Worm (Caenorhabditis elegans) whole organism, young adult: ENCODE measurements around the gene gbf-1.

Experiments
- B0035.1 ChIP-seq: sonication (generic microtip); optimal IDR thresholded peaks from 2 replicates; lab custom pipeline; 2016; ENCODE audit warnings: missing genetic modification characterization, mild to moderate bottlenecking, missing compliant biosample characterization, missing genotype, missing genetic modification reagents
- C17E4.6 ChIP-seq: fragments of 200-800 bp; sonication (Bioruptor generic); IDR thresholded peaks from 2 replicates; pipeline ENCODE4 v1.3.6; 2022; ENCODE audit warnings: missing genetic modification reagents, missing genetic modification characterization, missing compliant biosample characterization
- F22D6.2 ChIP-seq: sonication (generic microtip); optimal IDR thresholded peaks from 2 replicates; lab custom pipeline; 2016; ENCODE audit warnings: mild to moderate bottlenecking, missing genetic modification characterization, missing compliant biosample characterization
- F33H1.4 ChIP-seq: fragments of 200-800 bp; sonication (Bioruptor generic); IDR thresholded peaks from 2 replicates; pipeline ENCODE4 v1.3.6; 2022; ENCODE audit warnings: missing genetic modification reagents, missing genetic modification characterization, missing compliant biosample characterization
- F37B4.10 ChIP-seq: fragments of 200-800 bp; sonication (Bioruptor generic); IDR thresholded peaks from 2 replicates; pipeline ENCODE4 v1.3.6; 2022; ENCODE audit warnings: missing genetic modification characterization, missing compliant biosample characterization
- F49E8.2 ChIP-seq: sonication (generic microtip); optimal IDR thresholded peaks from 3 replicates; lab custom pipeline; 2017; ENCODE audit warnings: missing genetic modification characterization, mild to moderate bottlenecking, missing compliant biosample characterization, antibody characterized with exemption, moderate library complexity; ENCODE audit not compliant: insufficient read depth
- T26A5.8 ChIP-seq: sonication (generic microtip); optimal IDR thresholded peaks from 2 replicates; lab custom pipeline; 2016; ENCODE audit warnings: missing genetic modification characterization, missing compliant biosample characterization
- Y56A3A.18 ChIP-seq: fragments of 200-800 bp; sonication (Bioruptor generic); IDR thresholded peaks from 2 replicates; pipeline ENCODE4 v1.3.6; 2022; ENCODE audit warnings: missing genetic modification reagents, missing genetic modification characterization, missing compliant biosample characterization
- Y79H2A.3 ChIP-seq: fragments of 200-800 bp; sonication (Bioruptor generic); conservative IDR thresholded peaks from 2 replicates; pipeline ENCODE4 v1.3.6; 2022; ENCODE audit warnings: missing genetic modification reagents, missing genetic modification characterization, missing compliant biosample characterization
- Y95B8A.8 ChIP-seq: fragments of 200-800 bp; sonication (Bioruptor generic); IDR thresholded peaks from 2 replicates; pipeline ENCODE4 v1.3.6; 2022; ENCODE audit warnings: missing genetic modification reagents, missing genetic modification characterization, missing compliant biosample characterization
- ZK185.1 ChIP-seq: sonication (generic microtip); optimal IDR thresholded peaks from 2 replicates; lab custom pipeline; 2016; ENCODE audit warnings: mild to moderate bottlenecking, missing genetic modification characterization, missing compliant biosample characterization; ENCODE audit not compliant: poor library complexity, severe bottlenecking
- akir-1 ChIP-seq: fragments of 200-800 bp; sonication (Bioruptor generic); optimal IDR thresholded peaks from 2 replicates; lab custom pipeline; 2018; ENCODE audit warnings: mild to moderate bottlenecking, missing genetic modification characterization, moderate library complexity, missing compliant biosample characterization
- aptf-2 ChIP-seq: fragments of 200-800 bp; sonication (Bioruptor generic); conservative IDR thresholded peaks from 2 replicates; pipeline ENCODE4 v1.3.6; 2022; ENCODE audit warnings: missing genetic modification reagents, missing genetic modification characterization, missing compliant biosample characterization
- aptf-3 ChIP-seq: fragments of 200-800 bp; sonication (Bioruptor generic); IDR thresholded peaks from 2 replicates; pipeline ENCODE4 v1.3.6; 2022; ENCODE audit warnings: missing genetic modification characterization, missing compliant biosample characterization
- atf-7 ChIP-seq: sonication (generic microtip); optimal IDR thresholded peaks from 2 replicates; lab custom pipeline; 2017; ENCODE audit warnings: mild to moderate bottlenecking, missing genetic modification characterization, missing compliant biosample characterization
- athp-1 ChIP-seq: sonication (generic microtip); optimal IDR thresholded peaks from 2 replicates; lab custom pipeline; 2017; ENCODE audit warnings: mild to moderate bottlenecking, missing genetic modification characterization, missing compliant biosample characterization
- attf-6 ChIP-seq: fragments of 200-800 bp; sonication (Bioruptor generic); IDR thresholded peaks from 2 replicates; pipeline ENCODE4 v1.3.6; 2022; ENCODE audit warnings: missing genetic modification reagents, missing genetic modification characterization, missing compliant biosample characterization
- ccch-3 ChIP-seq: fragments of 200-800 bp; sonication (Bioruptor generic); optimal IDR thresholded peaks from 2 replicates; lab custom pipeline; 2018; ENCODE audit warnings: mild to moderate bottlenecking, missing genetic modification characterization, missing compliant biosample characterization
- cebp-1 ChIP-seq, 2 experiments: fragments of 200-800 bp in 1 of 2; sonication (Bioruptor generic) in 1 of 2; sonication (generic microtip) in 1 of 2; IDR thresholded peaks in 1 of 2; optimal IDR thresholded peaks in 1 of 2; 2 replicates each; pipeline versions ENCODE4 v1.3.6 to Lab custom; 2017 to 2022; ENCODE audit warnings: missing compliant biosample characterization in 2 of 2, missing genetic modification characterization in 2 of 2, mild to moderate bottlenecking in 1 of 2, missing genetic modification reagents in 1 of 2, moderate library complexity in 1 of 2
- cebp-2 ChIP-seq: fragments of 200-800 bp; sonication (Bioruptor generic); IDR thresholded peaks from 2 replicates; pipeline ENCODE4 v1.3.6; 2022; ENCODE audit warnings: missing genetic modification characterization, missing compliant biosample characterization
- ceh-100 ChIP-seq: fragments of 200-800 bp; sonication (Bioruptor generic); IDR thresholded peaks from 2 replicates; pipeline ENCODE4 v1.3.6; 2022; ENCODE audit warnings: missing genetic modification reagents, missing genetic modification characterization, missing compliant biosample characterization
- ceh-27 ChIP-seq: fragments of 200-800 bp; sonication (Bioruptor generic); optimal IDR thresholded peaks from 2 replicates; lab custom pipeline; 2018; ENCODE audit warnings: mild to moderate bottlenecking, missing genetic modification characterization, moderate library complexity, missing compliant biosample characterization
- ceh-79 ChIP-seq: sonication (generic microtip); optimal IDR thresholded peaks from 2 replicates; lab custom pipeline; 2017; ENCODE audit warnings: mild to moderate bottlenecking, missing genetic modification characterization, missing compliant biosample characterization
- egl-18 ChIP-seq: fragments of 200-800 bp; sonication (Bioruptor generic); IDR thresholded peaks from 2 replicates; pipeline ENCODE4 v1.3.6; 2022; ENCODE audit warnings: missing genetic modification reagents, missing genetic modification characterization, missing compliant biosample characterization
- egrh-3 ChIP-seq: fragments of 200-800 bp; sonication (Bioruptor generic); IDR thresholded peaks from 2 replicates; pipeline ENCODE4 v1.3.6; 2022; ENCODE audit warnings: missing genetic modification reagents, missing genetic modification characterization, missing compliant biosample characterization
- fkh-3 ChIP-seq: sonication (generic microtip); optimal IDR thresholded peaks from 2 replicates; lab custom pipeline; 2016; ENCODE audit warnings: mild to moderate bottlenecking, missing genetic modification characterization, missing compliant biosample characterization
- hlh-26 ChIP-seq: fragments of 200-800 bp; sonication (Bioruptor generic); conservative IDR thresholded peaks from 2 replicates; pipeline ENCODE4 v1.3.6; 2022; ENCODE audit warnings: missing genetic modification reagents, missing genetic modification characterization, missing compliant biosample characterization
- hsf-1 ChIP-seq: fragments of 200-800 bp; sonication (Bioruptor generic); IDR thresholded peaks from 2 replicates; pipeline ENCODE4 v1.3.6; 2022; ENCODE audit warnings: missing genetic modification reagents, missing genetic modification characterization, missing compliant biosample characterization
- let-607 ChIP-seq, 2 experiments: fragments of 200-800 bp in 1 of 2; sonication (Bioruptor generic) in 1 of 2; sonication (generic microtip) in 1 of 2; optimal IDR thresholded peaks; 2 replicates each; lab custom pipeline; 2016 to 2018; ENCODE audit warnings: mild to moderate bottlenecking in 2 of 2, missing compliant biosample characterization in 2 of 2, missing genetic modification characterization in 2 of 2, moderate library complexity in 2 of 2, missing genotype in 1 of 2
- lin-54 ChIP-seq: fragments of 200-800 bp; sonication (Bioruptor generic); optimal IDR thresholded peaks from 2 replicates; lab custom pipeline; 2018; ENCODE audit warnings: mild to moderate bottlenecking, missing genetic modification characterization, missing compliant biosample characterization
- madf-10 ChIP-seq: sonication (generic microtip); optimal IDR thresholded peaks from 2 replicates; lab custom pipeline; 2016; ENCODE audit warnings: mild to moderate bottlenecking, missing genetic modification characterization, missing compliant biosample characterization
- madf-3 ChIP-seq: fragments of 200-800 bp; sonication (Bioruptor generic); IDR thresholded peaks from 2 replicates; pipeline ENCODE4 v1.3.6; 2022; ENCODE audit warnings: missing genetic modification reagents, missing genetic modification characterization, missing compliant biosample characterization
- mcd-1 ChIP-seq: fragments of 200-800 bp; sonication (Bioruptor generic); IDR thresholded peaks from 2 replicates; pipeline ENCODE4 v1.3.6; 2022; ENCODE audit warnings: missing genetic modification reagents, missing genetic modification characterization, missing compliant biosample characterization
- mxl-1 ChIP-seq: sonication (generic microtip); optimal IDR thresholded peaks from 2 replicates; lab custom pipeline; 2016; ENCODE audit warnings: missing genetic modification characterization, missing compliant biosample characterization
- nfya-1 ChIP-seq: sonication (generic microtip); optimal IDR thresholded peaks from 2 replicates; lab custom pipeline; 2017; ENCODE audit warnings: antibody characterized with exemption, missing compliant biosample characterization, missing genetic modification characterization, borderline replicate concordance; ENCODE audit not compliant: insufficient read depth
- nhr-120 ChIP-seq: fragments of 200-800 bp; sonication (Bioruptor generic); IDR thresholded peaks from 2 replicates; pipeline ENCODE4 v1.3.6; 2022; ENCODE audit warnings: missing genetic modification characterization, missing compliant biosample characterization
- nhr-27 ChIP-seq: fragments of 200-800 bp; sonication (Bioruptor generic); optimal IDR thresholded peaks from 2 replicates; lab custom pipeline; 2018; ENCODE audit warnings: mild to moderate bottlenecking, missing genetic modification characterization, moderate library complexity, missing compliant biosample characterization
- nhr-90 ChIP-seq: sonication (generic microtip); optimal IDR thresholded peaks from 2 replicates; lab custom pipeline; 2016; ENCODE audit warnings: missing genotype, mild to moderate bottlenecking, missing genetic modification characterization, missing compliant biosample characterization
- sdz-38 ChIP-seq: sonication (generic microtip); optimal IDR thresholded peaks from 2 replicates; lab custom pipeline; 2016; ENCODE audit warnings: missing genotype, missing genetic modification characterization, missing compliant biosample characterization
- snpc-3.4 ChIP-seq: sonication (generic microtip); optimal IDR thresholded peaks from 2 replicates; lab custom pipeline; 2017; ENCODE audit warnings: missing genetic modification characterization, mild to moderate bottlenecking, missing compliant biosample characterization, antibody characterized with exemption, moderate library complexity, missing genotype, missing genetic modification reagents
- tbp1 ChIP-seq: fragments of 200-800 bp; sonication (Bioruptor generic); optimal IDR thresholded peaks from 2 replicates; lab custom pipeline; 2018; ENCODE audit warnings: mild to moderate bottlenecking, missing genetic modification characterization, missing compliant biosample characterization
- tlf-1 ChIP-seq: fragments of 200-800 bp; sonication (Bioruptor generic); optimal IDR thresholded peaks from 2 replicates; lab custom pipeline; 2018; ENCODE audit warnings: mild to moderate bottlenecking, missing genetic modification characterization, missing compliant biosample characterization
- xnd-1 ChIP-seq: sonication (generic microtip); optimal IDR thresholded peaks from 2 replicates; lab custom pipeline; 2016; ENCODE audit warnings: missing genotype, missing genetic modification reagents, missing genetic modification characterization, missing compliant biosample characterization
- ztf-28 ChIP-seq: fragments of 200-800 bp; sonication (Bioruptor generic); IDR thresholded peaks from 2 replicates; pipeline ENCODE4 v1.3.6; 2022; ENCODE audit warnings: missing genetic modification reagents, missing genetic modification characterization, missing compliant biosample characterization

The gbf-1 gene

ce11 chrIII:11807418-11807817, 33.9 kb upstream of the gbf-1 start, which contains the start of gene C18D11.10:
Gene C18D11.10 (plus strand): TSS chrIII:11807718.
- no peak for TF ChIP-seq F37B4.10 (GFP tag; lab: Robert Waterston, UW)
- TF ChIP-seq fkh-3 (tag; lab: Kevin White, UChicago): no peak
- TF ChIP-seq F33H1.4 (GFP tag; lab: Robert Waterston, UW): no peak
- no peak for TF ChIP-seq ceh-100 (GFP tag; lab: Robert Waterston, UW)
- TF ChIP-seq ztf-28 (GFP tag; lab: Robert Waterston, UW): no peak
- no peak for TF ChIP-seq ccch-3
- no peak for TF ChIP-seq tlf-1
- TF ChIP-seq Y95B8A.8 (GFP tag; lab: Robert Waterston, UW): no peak
- no peak for TF ChIP-seq cebp-2 (GFP tag; lab: Robert Waterston, UW)
- TF ChIP-seq nfya-1 (tag; lab: Kevin White, UChicago): no peak
- TF ChIP-seq madf-3 (GFP tag; lab: Robert Waterston, UW): no peak
- TF ChIP-seq hsf-1 (GFP tag; lab: Robert Waterston, UW): no peak
- TF ChIP-seq aptf-2: no peak
- no peak for TF ChIP-seq madf-10 (tag; lab: Kevin White, UChicago)
- no peak for TF ChIP-seq snpc-3.4

- TF ChIP-seq aptf-3 (GFP tag; lab: Robert Waterston, UW) (no peak), tbp1 (GFP tag; lab: Kevin White, UChicago) (no peak), attf-6 (no peak), T26A5.8 (no peak), nhr-27 (no peak), egrh-3 (GFP tag; lab: Robert Waterston, UW) (no peak), C17E4.6 (no peak), atf-7 (no peak), let-607 (tag; optimal IDR thresholded peaks at IDR 0.05; lab: Kevin White, UChicago) (no peak), cebp-2 (GFP tag; lab: Robert Waterston, UW) (no peak), athp-1 (tag; lab: Kevin White, UChicago) (no peak), sdz-38 (tag; lab: Kevin White, UChicago) (no peak), egl-18 (GFP tag; lab: Robert Waterston, UW) (no peak), mcd-1 (no peak), F22D6.2 (tag; lab: Kevin White, UChicago) (no peak), nhr-120 (GFP tag; lab: Robert Waterston, UW) (no peak), Y56A3A.18 (GFP tag; lab: Robert Waterston, UW) (no peak), mxl-1 (tag; lab: Kevin White, UChicago) (no peak)
Observed at ce11 chrIII:11806695-11807094, 33.2 kb upstream of the gbf-1 start, which contains the start of gene C18D11.7. Gene C18D11.7 (minus strand): TSS chrIII:11806795.

- TF ChIP-seq ZK185.1 (no peak), B0035.1 (tag; lab: Kevin White, UChicago) (no peak), snpc-3.4 (no peak), lin-54 (GFP tag; lab: Kevin White, UChicago) (no peak), ccch-3 (no peak), ceh-79 (tag; lab: Kevin White, UChicago) (no peak), akir-1 (GFP tag; lab: Kevin White, UChicago) (no peak), cebp-1 (GFP tag; IDR thresholded peaks at IDR 0.05; lab: Robert Waterston, UW) (no peak), cebp-1 (tag; optimal IDR thresholded peaks at IDR 0.05; lab: Kevin White, UChicago) (no peak), xnd-1 (no peak), F49E8.2 (tag; lab: Kevin White, UChicago) (no peak), hlh-26 (GFP tag; lab: Robert Waterston, UW) (no peak), nhr-90 (tag; lab: Kevin White, UChicago) (no peak), Y79H2A.3 (GFP tag; lab: Robert Waterston, UW) (no peak), egl-18 (GFP tag; lab: Robert Waterston, UW) (no peak), ceh-27 (GFP tag; lab: Kevin White, UChicago) (no peak)
Observed at ce11 chrIII:11795448-11795847, 22.0 kb upstream of the gbf-1 start, which contains the start of gene twk-39. Gene twk-39 (plus strand): TSS chrIII:11795748.
